Fruit fly (Drosophila melanogaster): ENCODE results near the gene Zyx.

Zyx gene

DNA sequence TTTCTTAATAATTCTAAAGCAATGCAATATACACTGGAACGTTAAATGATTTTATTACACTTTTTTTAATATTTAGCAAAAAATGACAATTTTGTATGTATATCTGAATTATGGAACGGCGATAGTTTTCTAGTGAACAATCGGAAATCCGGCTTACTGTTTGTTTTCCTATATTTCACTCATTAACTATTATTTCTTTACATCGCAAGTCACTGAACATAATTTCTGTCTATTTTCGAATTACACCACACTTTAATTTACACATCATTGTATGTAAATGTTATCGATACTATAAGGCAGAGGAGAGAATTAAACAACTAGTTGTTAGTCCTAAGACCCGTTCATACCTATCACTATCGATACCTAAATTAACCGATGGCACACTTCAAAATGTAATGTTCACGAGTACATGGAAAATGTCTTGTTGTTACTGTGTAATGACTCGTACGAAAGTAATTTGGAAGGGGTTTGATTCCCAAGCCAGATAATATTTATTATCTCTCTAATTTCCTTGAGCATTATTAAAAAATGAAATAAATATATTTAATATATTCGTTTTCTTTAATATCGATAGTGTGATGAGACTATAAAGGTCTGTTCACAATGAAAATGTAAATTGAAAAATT, 37.9 kb downstream of the Zyx start, which contains the start of gene PlexA (continued):
- TF ChIP-seq CG6854 (GFP tag; optimal IDR thresholded peaks at IDR 0.05), result no peak
- peak; percentile 66 for TF ChIP-seq CG15336 (GFP tag; IDR thresholded peaks at IDR 0.05)
- TF ChIP-seq Sox102F (GFP tag; optimal IDR thresholded peaks at IDR 0.05), result peak; percentile 6
- TF ChIP-seq Sox14 (GFP tag; optimal IDR thresholded peaks at IDR 0.05), result peak; percentile 75
- TF ChIP-seq CG7368 (GFP tag; optimal IDR thresholded peaks at IDR 0.05), result no peak
- peak; percentile 88 for TF ChIP-seq CG11902 (GFP tag; optimal IDR thresholded peaks at IDR 0.05)
- TF ChIP-seq eg (GFP tag; IDR thresholded peaks at IDR 0.05), result no peak
- peak; percentile 93; the same call in 2 of the 3 replicates for TF ChIP-seq CG6163 (GFP tag; IDR thresholded peaks at IDR 0.05)
- TF ChIP-seq Hr4 (GFP tag; optimal IDR thresholded peaks at IDR 0.05), result peak; percentile 61
- TF ChIP-seq achi (GFP tag; optimal IDR thresholded peaks at IDR 0.05), result peak; percentile 72
- peak; percentile 73 for TF ChIP-seq Ets96B (tag; optimal IDR thresholded peaks at IDR 0.05)
- peak; percentile 54; the same call in 1 of the 3 replicates for TF ChIP-seq CG8119 (GFP tag; IDR thresholded peaks at IDR 0.05)
- peak; percentile 81 for TF ChIP-seq CG31627 (GFP tag; optimal IDR thresholded peaks at IDR 0.05)
- TF ChIP-seq spab (GFP tag; optimal IDR thresholded peaks at IDR 0.05), result no peak
- peak; percentile 75 for TF ChIP-seq acj6 (GFP tag; optimal IDR thresholded peaks at IDR 0.05)
- peak; percentile 72 for TF ChIP-seq pdm3 (GFP tag; optimal IDR thresholded peaks at IDR 0.05)
- no peak for TF ChIP-seq CG9139 (GFP tag; optimal IDR thresholded peaks at IDR 0.05)
- TF ChIP-seq CG32006 (GFP tag; optimal IDR thresholded peaks at IDR 0.05), result peak; percentile 84
- TF ChIP-seq ss (GFP tag; optimal IDR thresholded peaks at IDR 0.05), result peak in 1 of 2 experiments; percentile 70
- peak; percentile 89 for TF ChIP-seq Gug (GFP tag; IDR thresholded peaks at IDR 0.05)
- peak; percentile 38 for TF ChIP-seq CG6276 (GFP tag; optimal IDR thresholded peaks at IDR 0.05)
- peak; percentile 82 for TF ChIP-seq dsx (GFP tag; optimal IDR thresholded peaks at IDR 0.05; ENCODE audit: poor library complexity, severe bottlenecking)
- peak; percentile 52 to 83 for TF ChIP-seq salr (GFP tag; optimal IDR thresholded peaks at IDR 0.05)
- peak; percentile 6 for TF ChIP-seq dac (GFP tag; optimal IDR thresholded peaks at IDR 0.05)
- TF ChIP-seq net (GFP tag; optimal IDR thresholded peaks at IDR 0.05), result peak; percentile 69
- TF ChIP-seq CG10631 (GFP tag; optimal IDR thresholded peaks at IDR 0.05), result peak; percentile 76
- no peak for TF ChIP-seq Eip93F (GFP tag; optimal IDR thresholded peaks at IDR 0.05)

DNA sequence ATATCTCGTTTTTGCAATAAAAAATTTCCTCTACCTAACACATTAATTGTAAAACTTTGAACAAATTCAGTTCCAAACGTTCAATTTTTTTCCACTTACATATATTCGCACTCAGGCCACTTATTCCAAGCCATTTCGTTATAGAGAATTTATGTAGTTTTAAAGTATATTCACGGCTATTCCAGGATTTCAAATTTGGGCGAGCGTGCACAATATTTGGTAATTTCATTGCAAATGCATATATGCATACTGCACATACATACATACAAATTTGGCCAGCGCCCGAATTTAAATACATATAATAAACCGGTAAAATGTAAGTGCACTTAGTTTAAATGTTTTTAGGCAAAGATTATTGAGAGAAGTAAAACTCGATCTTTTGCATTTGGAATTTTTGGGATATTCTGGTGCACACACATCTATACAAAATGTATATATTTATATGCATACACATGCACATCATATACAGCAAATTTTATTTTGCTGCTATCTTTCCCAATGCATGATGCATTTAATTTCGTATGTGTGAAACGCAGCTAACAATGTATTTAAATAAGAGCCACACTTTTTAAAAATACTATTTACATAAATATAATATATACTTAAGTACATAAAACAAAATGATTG, 38.6 kb downstream of the Zyx start:
- TF ChIP-seq topi (GFP tag; optimal IDR thresholded peaks at IDR 0.05), result no peak
- no peak for TF ChIP-seq eg (GFP tag; IDR thresholded peaks at IDR 0.05)
- TF ChIP-seq Sox102F (GFP tag; optimal IDR thresholded peaks at IDR 0.05), result no peak
- no peak for TF ChIP-seq dac (GFP tag; optimal IDR thresholded peaks at IDR 0.05)
- TF ChIP-seq Eip75B (GFP tag; optimal IDR thresholded peaks at IDR 0.05), result no peak
- TF ChIP-seq CG32006 (GFP tag; optimal IDR thresholded peaks at IDR 0.05), result no peak

DNA sequence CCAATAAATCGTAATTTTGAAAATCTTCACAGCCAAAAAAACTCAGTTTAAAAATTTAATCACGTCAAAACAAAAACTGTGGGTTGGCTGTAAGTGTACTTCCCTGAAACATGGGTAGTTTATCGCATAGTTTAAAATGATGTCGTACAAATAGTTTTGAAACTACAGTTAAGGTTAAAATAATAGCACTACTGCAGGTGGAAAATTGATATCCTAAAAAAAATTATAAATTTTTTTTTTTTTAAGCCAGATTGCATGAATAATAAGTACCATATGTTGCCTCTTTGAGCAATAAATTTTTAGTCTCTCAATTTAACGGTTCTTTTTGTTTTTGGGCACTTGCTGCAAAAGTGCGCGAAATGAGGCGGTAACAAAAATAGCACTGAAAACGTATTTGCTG, 39.7 kb downstream of the Zyx start:
- TF ChIP-seq CG34406 (GFP tag; optimal IDR thresholded peaks at IDR 0.05) (no peak), dac (GFP tag; optimal IDR thresholded peaks at IDR 0.05) (no peak), eg (GFP tag; IDR thresholded peaks at IDR 0.05) (no peak), svp (GFP tag) (no peak), Hr38 (GFP tag; optimal IDR thresholded peaks at IDR 0.05) (no peak), CG32006 (GFP tag; optimal IDR thresholded peaks at IDR 0.05) (no peak), CG6163 (GFP tag; IDR thresholded peaks at IDR 0.05) (no peak), CG3919 (GFP tag; optimal IDR thresholded peaks at IDR 0.05) (no peak), ss (GFP tag; optimal IDR thresholded peaks at IDR 0.05) (no peak), fkh (GFP tag; optimal IDR thresholded peaks at IDR 0.05) (no peak), topi (GFP tag; optimal IDR thresholded peaks at IDR 0.05) (no peak), CG11902 (GFP tag; optimal IDR thresholded peaks at IDR 0.05) (no peak), pdm3 (GFP tag; optimal IDR thresholded peaks at IDR 0.05) (no peak), Blimp-1 (GFP tag; optimal IDR thresholded peaks at IDR 0.05) (no peak), CG8632 (GFP tag; optimal IDR thresholded peaks at IDR 0.05) (no peak), CG8119 (GFP tag; IDR thresholded peaks at IDR 0.05) (no peak)

Data from whole organism, prepupa.